Worm (Caenorhabditis elegans) whole organism, young adult: Measurements from ENCODE around the gene C12D8.13.

Experiments used
- B0035.1 ChIP-seq: sonication (generic microtip); optimal IDR thresholded peaks from 2 replicates; lab custom pipeline; 2016; ENCODE audit warnings: missing genetic modification characterization, mild to moderate bottlenecking, missing compliant biosample characterization, missing genotype, missing genetic modification reagents
- B0336.3 ChIP-seq: fragments of 200-800 bp; sonication (Bioruptor generic); IDR thresholded peaks from 2 replicates; pipeline ENCODE4 v1.3.6; 2022; ENCODE audit warnings: missing genetic modification characterization, missing compliant biosample characterization
- D2030.7 ChIP-seq: fragments of 200-800 bp; sonication (Bioruptor generic); IDR thresholded peaks from 2 replicates; pipeline ENCODE4 v1.3.6; 2022; ENCODE audit warnings: missing genetic modification reagents, missing genetic modification characterization, missing compliant biosample characterization
- F23B12.7 ChIP-seq: sonication (generic microtip); optimal IDR thresholded peaks from 2 replicates; lab custom pipeline; 2017; ENCODE audit warnings: missing genetic modification characterization, mild to moderate bottlenecking, missing compliant biosample characterization, antibody characterized with exemption, moderate library complexity; ENCODE audit not compliant: insufficient read depth
- F49E8.2 ChIP-seq: sonication (generic microtip); optimal IDR thresholded peaks from 3 replicates; lab custom pipeline; 2017; ENCODE audit warnings: missing genetic modification characterization, mild to moderate bottlenecking, missing compliant biosample characterization, antibody characterized with exemption, moderate library complexity; ENCODE audit not compliant: insufficient read depth
- Y53G8AR.9 ChIP-seq: fragments of 200-800 bp; sonication (Bioruptor generic); conservative IDR thresholded peaks from 2 replicates; pipeline ENCODE4 v1.3.6; 2022; ENCODE audit warnings: missing genetic modification reagents, missing genetic modification characterization, missing compliant biosample characterization
- ZK185.1 ChIP-seq: sonication (generic microtip); optimal IDR thresholded peaks from 2 replicates; lab custom pipeline; 2016; ENCODE audit warnings: mild to moderate bottlenecking, missing genetic modification characterization, missing compliant biosample characterization; ENCODE audit not compliant: poor library complexity, severe bottlenecking
- aptf-3 ChIP-seq: fragments of 200-800 bp; sonication (Bioruptor generic); IDR thresholded peaks from 2 replicates; pipeline ENCODE4 v1.3.6; 2022; ENCODE audit warnings: missing genetic modification characterization, missing compliant biosample characterization
- bed-2 ChIP-seq: fragments of 200-800 bp; sonication (Bioruptor generic); IDR thresholded peaks from 2 replicates; pipeline ENCODE4 v1.3.6; 2022; ENCODE audit warnings: missing genetic modification reagents, missing genetic modification characterization, missing compliant biosample characterization
- cebp-1 ChIP-seq, 2 experiments: fragments of 200-800 bp in 1 of 2; sonication (Bioruptor generic) in 1 of 2; sonication (generic microtip) in 1 of 2; IDR thresholded peaks in 1 of 2; optimal IDR thresholded peaks in 1 of 2; 2 replicates each; pipeline versions ENCODE4 v1.3.6 to Lab custom; 2017 to 2022; ENCODE audit warnings: missing compliant biosample characterization in 2 of 2, missing genetic modification characterization in 2 of 2, mild to moderate bottlenecking in 1 of 2, missing genetic modification reagents in 1 of 2, moderate library complexity in 1 of 2
- ceh-27 ChIP-seq: fragments of 200-800 bp; sonication (Bioruptor generic); optimal IDR thresholded peaks from 2 replicates; lab custom pipeline; 2018; ENCODE audit warnings: mild to moderate bottlenecking, missing genetic modification characterization, moderate library complexity, missing compliant biosample characterization
- dox-1 ChIP-seq: fragments of 200-800 bp; sonication (Bioruptor generic); IDR thresholded peaks from 2 replicates; pipeline ENCODE4 v1.3.6; 2022; ENCODE audit warnings: missing genetic modification reagents, missing genetic modification characterization, missing compliant biosample characterization
- egl-44 ChIP-seq: fragments of 200-800 bp; sonication (Bioruptor generic); IDR thresholded peaks from 2 replicates; pipeline ENCODE4 v1.3.6; 2022; ENCODE audit warnings: missing genetic modification reagents, missing genetic modification characterization, missing compliant biosample characterization
- hmg-1.2 ChIP-seq: fragments of 200-800 bp; sonication (Bioruptor generic); IDR thresholded peaks from 2 replicates; pipeline ENCODE4 v1.3.6; 2022; ENCODE audit warnings: missing genetic modification reagents, missing genetic modification characterization, missing compliant biosample characterization
- hrde-1 ChIP-seq: sonication (generic microtip); optimal IDR thresholded peaks from 2 replicates; lab custom pipeline; 2016; ENCODE audit warnings: missing genetic modification characterization, mild to moderate bottlenecking, missing compliant biosample characterization, moderate library complexity, missing genotype, missing genetic modification reagents, borderline replicate concordance
- hsf-1 ChIP-seq: fragments of 200-800 bp; sonication (Bioruptor generic); IDR thresholded peaks from 2 replicates; pipeline ENCODE4 v1.3.6; 2022; ENCODE audit warnings: missing genetic modification reagents, missing genetic modification characterization, missing compliant biosample characterization
- lin-35 ChIP-seq, 3 experiments: fragments of 150-350 bp in 2 of 3; sonication (generic microtip) in 1 of 3; optimal IDR thresholded peaks; 2 replicates each; lab custom pipeline; 2014 to 2018; ENCODE audit warnings: missing biosample characterization in 3 of 3, missing genetic modification characterization in 3 of 3, missing genetic modification reagents in 3 of 3
- lin-40 ChIP-seq: sonication (generic microtip); optimal IDR thresholded peaks from 2 replicates; lab custom pipeline; 2016; ENCODE audit warnings: missing genetic modification characterization, mild to moderate bottlenecking, missing compliant biosample characterization, missing genotype, missing genetic modification reagents
- lin-54 ChIP-seq: fragments of 200-800 bp; sonication (Bioruptor generic); optimal IDR thresholded peaks from 2 replicates; lab custom pipeline; 2018; ENCODE audit warnings: mild to moderate bottlenecking, missing genetic modification characterization, missing compliant biosample characterization
- lsl-1 ChIP-seq: fragments of 200-800 bp; sonication (Bioruptor generic); optimal IDR thresholded peaks from 2 replicates; lab custom pipeline; 2018; ENCODE audit warnings: mild to moderate bottlenecking, missing genetic modification characterization, moderate library complexity, missing compliant biosample characterization
- madf-10 ChIP-seq: sonication (generic microtip); optimal IDR thresholded peaks from 2 replicates; lab custom pipeline; 2016; ENCODE audit warnings: mild to moderate bottlenecking, missing genetic modification characterization, missing compliant biosample characterization
- madf-6 ChIP-seq: fragments of 200-800 bp; sonication (Bioruptor generic); IDR thresholded peaks from 2 replicates; pipeline ENCODE4 v1.3.6; 2022; ENCODE audit warnings: missing genetic modification reagents, missing genetic modification characterization, missing compliant biosample characterization
- mcd-1 ChIP-seq: fragments of 200-800 bp; sonication (Bioruptor generic); IDR thresholded peaks from 2 replicates; pipeline ENCODE4 v1.3.6; 2022; ENCODE audit warnings: missing genetic modification reagents, missing genetic modification characterization, missing compliant biosample characterization
- mes-4 ChIP-seq: sonication (generic microtip); optimal IDR thresholded peaks from 2 replicates; lab custom pipeline; 2016; ENCODE audit warnings: missing genotype, missing genetic modification characterization, missing compliant biosample characterization
- nhr-80 ChIP-seq: sonication (generic microtip); optimal IDR thresholded peaks from 2 replicates; lab custom pipeline; 2016; ENCODE audit warnings: missing genetic modification characterization, missing compliant biosample characterization
- pbrm-1 ChIP-seq: fragments of 200-800 bp; sonication (Bioruptor generic); IDR thresholded peaks from 2 replicates; pipeline ENCODE4 v1.3.6; 2022; ENCODE audit warnings: missing genetic modification reagents, missing genetic modification characterization, missing compliant biosample characterization
- sea-2 ChIP-seq: fragments of 200-800 bp; sonication (Bioruptor generic); IDR thresholded peaks from 2 replicates; pipeline ENCODE4 v1.3.6; 2022; ENCODE audit warnings: missing genetic modification characterization, missing compliant biosample characterization
- snpc-3.4 ChIP-seq: sonication (generic microtip); optimal IDR thresholded peaks from 2 replicates; lab custom pipeline; 2017; ENCODE audit warnings: missing genetic modification characterization, mild to moderate bottlenecking, missing compliant biosample characterization, antibody characterized with exemption, moderate library complexity, missing genotype, missing genetic modification reagents
- snpc-4 ChIP-seq, 5 experiments: fragments of 150-350 bp in 1 of 5; sonication (generic microtip) in 4 of 5; optimal IDR thresholded peaks; 2 replicates each; lab custom pipeline; 2014 to 2018; ENCODE audit warnings: missing genetic modification characterization in 5 of 5, missing biosample characterization in 3 of 5, antibody characterized with exemption in 2 of 5, mild to moderate bottlenecking in 2 of 5, missing compliant biosample characterization in 2 of 5, missing genotype in 2 of 5, moderate library complexity in 2 of 5, missing genetic modification reagents in 1 of 5
- tbp1 ChIP-seq: fragments of 200-800 bp; sonication (Bioruptor generic); optimal IDR thresholded peaks from 2 replicates; lab custom pipeline; 2018; ENCODE audit warnings: mild to moderate bottlenecking, missing genetic modification characterization, missing compliant biosample characterization
- unc-130 ChIP-seq: sonication (generic microtip); optimal IDR thresholded peaks from 2 replicates; lab custom pipeline; 2016; ENCODE audit warnings: missing genetic modification reagents, missing genetic modification characterization, missing compliant biosample characterization
- unc-62 ChIP-seq: fragments of 150-350 bp; optimal IDR thresholded peaks from 2 replicates; lab custom pipeline; 2014; ENCODE audit warnings: missing biosample characterization, missing genetic modification reagents, missing genetic modification characterization
- zim-3 ChIP-seq: sonication (generic microtip); optimal IDR thresholded peaks from 2 replicates; lab custom pipeline; 2017; ENCODE audit warnings: mild to moderate bottlenecking, missing genetic modification characterization, moderate library complexity, missing compliant biosample characterization
- ztf-18 ChIP-seq: sonication (generic microtip); optimal IDR thresholded peaks from 2 replicates; lab custom pipeline; 2016; ENCODE audit warnings: missing genotype, mild to moderate bottlenecking, missing genetic modification characterization, missing compliant biosample characterization
- ztf-6 ChIP-seq: fragments of 200-800 bp; sonication (Bioruptor generic); IDR thresholded peaks from 2 replicates; pipeline ENCODE4 v1.3.6; 2022; ENCODE audit warnings: missing genetic modification reagents, missing genetic modification characterization, missing compliant biosample characterization

C12D8.13 gene

ce11 chrV:10205483-10205882 is 15.0 kb downstream of the C12D8.13 start, which contains the start of gene ZK856.16:
ZK856.16 (minus strand) TSS chrV:10205583.
- no peak for TF ChIP-seq bed-2 (GFP tag; lab: Robert Waterston, UW)
- TF ChIP-seq unc-62 (GFP tag; lab: Kevin White, UChicago): no peak
- TF ChIP-seq mes-4 (tag; lab: Kevin White, UChicago): no peak

- TF ChIP-seq tbp1 (GFP tag; lab: Kevin White, UChicago) (peak; percentile 44), lin-54 (peak; percentile 58), snpc-4 (GFP tag; optimal IDR thresholded peaks at IDR 0.05; lab: Kevin White, UChicago) (no peak), snpc-4 (tag; optimal IDR thresholded peaks at IDR 0.05; lab: Kevin White, UChicago) (peak in 2 of 4 experiments; percentile 35 to 49), cebp-1 (GFP tag; IDR thresholded peaks at IDR 0.05; lab: Robert Waterston, UW) (no peak), cebp-1 (tag; optimal IDR thresholded peaks at IDR 0.05; lab: Kevin White, UChicago) (peak; percentile 54), madf-10 (tag; lab: Kevin White, UChicago) (peak; percentile 29), hsf-1 (0 out of 2 replicates have a peak, but pooled peaks have one; percentile 18), madf-6 (GFP tag; lab: Robert Waterston, UW) (peak; percentile 24; the same call in 1 of the 2 replicates), lin-40 (peak; percentile 61), nhr-80 (tag; lab: Kevin White, UChicago) (peak; percentile 11), B0035.1 (tag; lab: Kevin White, UChicago) (no peak), unc-130 (peak; percentile 5), ceh-27 (peak; percentile 14), snpc-3.4 (tag; lab: Kevin White, UChicago) (peak; percentile 41), hrde-1 (tag; lab: Kevin White, UChicago) (peak; percentile 0), hmg-1.2 (GFP tag; lab: Robert Waterston, UW) (peak; percentile 32; the same call in 1 of the 2 replicates), D2030.7 (GFP tag; lab: Robert Waterston, UW) (peak; percentile 17; the same call in 1 of the 2 replicates), zim-3 (no peak), ztf-6 (GFP tag; lab: Robert Waterston, UW) (no peak), aptf-3 (GFP tag; lab: Robert Waterston, UW) (no peak), B0336.3 (GFP tag; lab: Robert Waterston, UW) (0 out of 2 replicates have a peak, but pooled peaks have one; percentile 49), ztf-18 (peak; percentile 93), ZK185.1 (tag; lab: Kevin White, UChicago) (no peak), F23B12.7 (peak; percentile 45), lsl-1 (GFP tag; lab: Kevin White, UChicago) (peak; percentile 31), lin-35 (GFP tag; optimal IDR thresholded peaks at IDR 0.05; lab: Kevin White, UChicago) (peak in 1 of 3 experiments; percentile 55), F49E8.2 (tag; lab: Kevin White, UChicago) (peak; percentile 41), egl-44 (no peak), pbrm-1 (0 out of 2 replicates have a peak, but pooled peaks have one; percentile 20), Y53G8AR.9 (GFP tag; lab: Robert Waterston, UW) (0 out of 2 replicates have a peak, but pooled peaks have one; percentile 65), sea-2 (GFP tag; lab: Robert Waterston, UW) (no peak), dox-1 (peak; percentile 24; the same call in 1 of the 2 replicates), mcd-1 (peak; percentile 39; the same call in 1 of the 2 replicates)
Observed at ce11 chrV:10204863-10205338, 15.6 kb downstream of the C12D8.13 start, which contains the start of the genes ZK856.19 and ZK856.11. ZK856.19 (minus strand) TSS chrV:10204913. ZK856.11 (minus strand) TSS chrV:10204938.
